Worm (Caenorhabditis elegans) whole organism, L1 larva: ENCODE data around the gene chil-21.
"Not testable (repeated sequence)": the region's sequence is repeated elsewhere in the genome, so short reads cannot be mapped to it uniquely, and the experiment has no call there.

ENCODE experiments used
- C04F5.9 ChIP-seq: sonication (generic microtip); optimal IDR thresholded peaks from 2 replicates; lab custom pipeline; 2016; ENCODE audit warnings: missing genetic modification characterization, missing compliant biosample characterization
- C16A3.4 ChIP-seq: fragments of 150-350 bp; optimal IDR thresholded peaks from 2 replicates; lab custom pipeline; 2014; ENCODE audit warnings: missing biosample characterization, missing genetic modification characterization
- F16B12.6 ChIP-seq: fragments of 150-350 bp; optimal IDR thresholded peaks from 2 replicates; lab custom pipeline; 2014; ENCODE audit warnings: missing biosample characterization, missing genetic modification characterization
- aha-1 ChIP-seq: fragments of 150-350 bp; optimal IDR thresholded peaks from 2 replicates; lab custom pipeline; 2014; ENCODE audit warnings: missing biosample characterization, missing genetic modification characterization
- alr-1 ChIP-seq: fragments of 200-800 bp; sonication (Bioruptor generic); optimal IDR thresholded peaks from 2 replicates; lab custom pipeline; 2018; ENCODE audit warnings: borderline replicate concordance, mild to moderate bottlenecking, missing genetic modification characterization, missing compliant biosample characterization
- blmp-1 ChIP-seq: fragments of 150-350 bp; optimal IDR thresholded peaks from 2 replicates; lab custom pipeline; 2014; ENCODE audit warnings: missing biosample characterization, missing genetic modification characterization
- ceh-90 ChIP-seq: sonication (generic microtip); optimal IDR thresholded peaks from 2 replicates; lab custom pipeline; 2016; ENCODE audit warnings: missing genetic modification characterization, missing compliant biosample characterization
- dpl-1 ChIP-seq, 3 experiments: fragments of 150-350 bp in 2 of 3; sonication (generic microtip) in 1 of 3; optimal IDR thresholded peaks; 2 replicates each; lab custom pipeline; 2014 to 2017; ENCODE audit warnings: missing biosample characterization in 3 of 3, missing genetic modification characterization in 3 of 3, missing genetic modification reagents in 3 of 3
- dsc-1 ChIP-seq: sonication (generic microtip); optimal IDR thresholded peaks from 2 replicates; lab custom pipeline; 2016; ENCODE audit warnings: mild to moderate bottlenecking, missing genetic modification characterization, missing compliant biosample characterization
- efl-1 ChIP-seq, 4 experiments: fragments of 150-350 bp; optimal IDR thresholded peaks in 3 of 4; peaks in 1 of 4; 1 replicate in 1 of 4; 2 replicates in 3 of 4; lab custom pipeline; 2014; ENCODE audit warnings: missing biosample characterization in 2 of 4, missing genetic modification characterization in 2 of 4, missing genetic modification reagents in 2 of 4
- efl-3 ChIP-seq: fragments of 200-800 bp; sonication (Bioruptor generic); optimal IDR thresholded peaks from 2 replicates; lab custom pipeline; 2018; ENCODE audit warnings: mild to moderate bottlenecking, missing genetic modification characterization, missing compliant biosample characterization
- egl-13 ChIP-seq: sonication (generic microtip); optimal IDR thresholded peaks from 2 replicates; lab custom pipeline; 2016; ENCODE audit warnings: missing genotype, missing genetic modification reagents, missing genetic modification characterization, missing compliant biosample characterization
- elt-2 ChIP-seq: sonication (generic microtip); optimal IDR thresholded peaks from 2 replicates; lab custom pipeline; 2016; ENCODE audit warnings: missing genetic modification characterization, mild to moderate bottlenecking, inconsistent platforms, missing compliant biosample characterization, missing genetic modification reagents
- fkh-10 ChIP-seq: sonication (generic microtip); optimal IDR thresholded peaks from 2 replicates; lab custom pipeline; 2017; ENCODE audit warnings: missing biosample characterization, missing genetic modification reagents, missing genetic modification characterization
- fkh-4 ChIP-seq: sonication (generic microtip); optimal IDR thresholded peaks from 2 replicates; lab custom pipeline; 2016; ENCODE audit warnings: missing compliant biosample characterization, missing genetic modification characterization, borderline replicate concordance
- jun-1 ChIP-seq: fragments of 150-350 bp; optimal IDR thresholded peaks from 2 replicates; lab custom pipeline; 2014; ENCODE audit warnings: missing biosample characterization, missing genetic modification reagents, missing genetic modification characterization
- lin-13 ChIP-seq: fragments of 150-350 bp; optimal IDR thresholded peaks from 2 replicates; lab custom pipeline; 2014; ENCODE audit warnings: missing biosample characterization, missing genetic modification reagents, missing genetic modification characterization
- lin-14 ChIP-seq: fragments of 200-800 bp; sonication (Bioruptor generic); optimal IDR thresholded peaks from 2 replicates; lab custom pipeline; 2018; ENCODE audit warnings: mild to moderate bottlenecking, missing genetic modification characterization, moderate library complexity, missing compliant biosample characterization
- lin-15B ChIP-seq: fragments of 150-350 bp; sonication (generic microtip); optimal IDR thresholded peaks from 3 replicates; lab custom pipeline; 2014; ENCODE audit warnings: missing biosample characterization, missing genetic modification characterization
- lin-35 ChIP-seq, 2 experiments: fragments of 150-350 bp; optimal IDR thresholded peaks; 2 replicates each; lab custom pipeline; 2014; ENCODE audit warnings: missing biosample characterization in 2 of 2, missing genetic modification characterization in 2 of 2, missing genetic modification reagents in 2 of 2
- lir-3 ChIP-seq: sonication (generic microtip); optimal IDR thresholded peaks from 2 replicates; lab custom pipeline; 2016; ENCODE audit warnings: mild to moderate bottlenecking, missing genetic modification characterization, moderate library complexity, missing compliant biosample characterization; ENCODE audit not compliant: poor library complexity
- lsy-2 ChIP-seq, 2 experiments: fragments of 150-350 bp; optimal IDR thresholded peaks; 2 replicates each; lab custom pipeline; 2014; ENCODE audit warnings: missing biosample characterization in 2 of 2, missing genetic modification characterization in 2 of 2
- mab-9 ChIP-seq: fragments of 200-800 bp; sonication (Bioruptor generic); IDR thresholded peaks from 2 replicates; pipeline ENCODE4 v1.3.6; 2022; ENCODE audit warnings: missing genetic modification reagents, missing genetic modification characterization, missing compliant biosample characterization
- mdl-1 ChIP-seq, 2 experiments: fragments of 150-350 bp; optimal IDR thresholded peaks; 2 replicates each; lab custom pipeline; 2014 to 2017; ENCODE audit warnings: missing biosample characterization in 2 of 2, missing genetic modification characterization in 2 of 2, inconsistent platforms in 1 of 2
- nhr-19 ChIP-seq: fragments of 200-800 bp; sonication (Bioruptor generic); conservative IDR thresholded peaks from 2 replicates; pipeline ENCODE4 v1.3.6; 2022; ENCODE audit warnings: missing genetic modification characterization, missing compliant biosample characterization
- nhr-20 ChIP-seq: sonication (generic microtip); optimal IDR thresholded peaks from 2 replicates; lab custom pipeline; 2016; ENCODE audit warnings: mild to moderate bottlenecking, missing genetic modification characterization, missing compliant biosample characterization
- nhr-28 ChIP-seq: fragments of 150-350 bp; optimal IDR thresholded peaks from 2 replicates; lab custom pipeline; 2014; ENCODE audit warnings: missing biosample characterization, missing genetic modification characterization
- nhr-71 ChIP-seq: sonication (generic microtip); optimal IDR thresholded peaks from 2 replicates; lab custom pipeline; 2016; ENCODE audit warnings: mild to moderate bottlenecking, missing genetic modification characterization, moderate library complexity, missing compliant biosample characterization
- nhr-84 ChIP-seq: sonication (generic microtip); optimal IDR thresholded peaks from 2 replicates; lab custom pipeline; 2017; ENCODE audit warnings: missing biosample characterization, missing genetic modification characterization
- nhr-85 ChIP-seq: sonication (generic microtip); peaks from one replicate; lab custom pipeline; 2016; ENCODE audit warnings: missing genetic modification characterization, inconsistent platforms, missing compliant biosample characterization
- nhr-90 ChIP-seq: sonication (generic microtip); optimal IDR thresholded peaks from 2 replicates; lab custom pipeline; 2016; ENCODE audit warnings: mild to moderate bottlenecking, missing genetic modification characterization, missing compliant biosample characterization; ENCODE audit not compliant: poor library complexity
- pag-3 ChIP-seq: sonication (generic microtip); optimal IDR thresholded peaks from 2 replicates; lab custom pipeline; 2017; ENCODE audit warnings: missing genetic modification characterization, mild to moderate bottlenecking, missing compliant biosample characterization, antibody characterized with exemption, borderline replicate concordance; ENCODE audit not compliant: insufficient read depth
- pqm-1 ChIP-seq: sonication (generic microtip); optimal IDR thresholded peaks from 3 replicates; lab custom pipeline; 2017; ENCODE audit warnings: missing biosample characterization, missing genetic modification characterization
- rnt-1 ChIP-seq: sonication (generic microtip); optimal IDR thresholded peaks from 2 replicates; lab custom pipeline; 2016; ENCODE audit warnings: mild to moderate bottlenecking, missing genetic modification characterization, moderate library complexity, missing compliant biosample characterization
- snu-23 ChIP-seq: sonication (generic microtip); optimal IDR thresholded peaks from 2 replicates; lab custom pipeline; 2016; ENCODE audit warnings: missing genetic modification characterization, missing compliant biosample characterization
- sptf-1 ChIP-seq: fragments of 150-350 bp; optimal IDR thresholded peaks from 2 replicates; lab custom pipeline; 2014; ENCODE audit warnings: missing biosample characterization, missing genetic modification characterization
- sup-37 ChIP-seq: fragments of 200-800 bp; sonication (Bioruptor generic); optimal IDR thresholded peaks from 2 replicates; lab custom pipeline; 2018; ENCODE audit warnings: mild to moderate bottlenecking, missing genetic modification characterization, missing compliant biosample characterization
- tlp-1 ChIP-seq: fragments of 150-350 bp; optimal IDR thresholded peaks from 2 replicates; lab custom pipeline; 2014; ENCODE audit warnings: missing biosample characterization, missing genetic modification characterization
- unc-130 ChIP-seq: fragments of 150-350 bp; optimal IDR thresholded peaks from 2 replicates; lab custom pipeline; 2017; ENCODE audit warnings: missing biosample characterization, missing genetic modification characterization, inconsistent platforms
- unc-30 ChIP-seq: sonication (generic microtip); optimal IDR thresholded peaks from 2 replicates; lab custom pipeline; 2017; ENCODE audit warnings: missing biosample characterization, missing genetic modification characterization
- unc-86 ChIP-seq: sonication (generic microtip); optimal IDR thresholded peaks from 2 replicates; lab custom pipeline; 2016; ENCODE audit warnings: missing genetic modification characterization, missing compliant biosample characterization
- xbp-1 ChIP-seq: sonication (generic microtip); optimal IDR thresholded peaks from 2 replicates; lab custom pipeline; 2016; ENCODE audit warnings: missing genetic modification characterization, missing compliant biosample characterization
- zip-4 ChIP-seq: fragments of 200-800 bp; sonication (Bioruptor generic); optimal IDR thresholded peaks from 2 replicates; lab custom pipeline; 2018; ENCODE audit warnings: mild to moderate bottlenecking, missing genetic modification characterization, moderate library complexity, missing compliant biosample characterization
- ztf-4 ChIP-seq: fragments of 150-350 bp; optimal IDR thresholded peaks from 2 replicates; lab custom pipeline; 2014; ENCODE audit warnings: missing biosample characterization, missing genetic modification characterization

The chil-21 gene

DNA sequence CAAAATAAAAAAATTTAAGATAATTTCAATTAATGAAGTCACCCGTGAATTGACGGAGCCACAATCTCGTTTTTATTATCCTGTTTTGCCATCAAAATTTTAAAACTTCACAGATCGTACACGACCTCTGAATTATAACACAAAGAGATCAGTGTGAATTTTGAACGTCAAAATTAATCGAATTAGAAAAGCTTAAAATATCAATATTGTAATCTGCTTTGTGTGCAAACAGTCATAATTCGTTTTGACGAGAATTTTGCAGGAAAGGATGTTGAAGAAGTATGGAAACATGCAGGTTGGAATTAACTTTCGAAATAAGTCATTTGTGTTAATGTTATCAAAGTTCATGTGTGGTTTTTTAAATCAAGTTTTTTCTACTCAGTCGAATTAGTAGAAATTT is at the start of gene chil-21:
Gene chil-21, minus strand, starts transcription at position 101 of the 400 bp plus-strand sequence.
- TF ChIP-seq unc-30 (tag; lab: Kevin White, UChicago); snu-23; nhr-85 (tag; lab: Kevin White, UChicago): not testable (repeated sequence)

DNA sequence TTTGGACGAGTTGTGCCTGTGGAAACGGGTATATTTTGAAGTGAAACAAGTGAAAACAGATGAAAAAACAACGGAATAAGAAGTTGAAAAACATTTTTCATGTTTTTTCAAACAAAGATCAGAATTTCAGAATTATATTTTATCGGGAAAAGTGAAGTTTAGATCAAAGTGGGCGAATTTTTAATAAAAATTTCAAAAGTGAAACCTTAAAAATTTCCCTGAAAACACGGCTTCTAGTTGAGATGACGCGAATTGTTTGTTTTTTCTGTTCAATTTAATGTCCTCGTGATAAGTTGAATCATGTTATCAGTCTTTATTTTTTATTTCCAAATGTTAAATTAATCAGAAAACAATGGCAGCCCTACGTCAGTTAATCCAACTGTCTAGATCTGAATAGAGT is 45.4 kb upstream of the chil-21 start, which contains the start of gene gcy-3:
Gene gcy-3, minus strand, starts transcription at position 101 of the 400 bp plus-strand sequence.
- TF ChIP-seq rnt-1 (tag; lab: Kevin White, UChicago) (no peak), unc-86 (tag; lab: Kevin White, UChicago) (no peak), dsc-1 (tag; lab: Kevin White, UChicago) (no peak), nhr-84 (no peak), aha-1 (tag; lab: Kevin White, UChicago) (no peak), dpl-1 (GFP tag; optimal IDR thresholded peaks at IDR 0.05; lab: Kevin White, UChicago) (no peak), fkh-4 (tag; lab: Kevin White, UChicago) (no peak), sup-37 (GFP tag; lab: Kevin White, UChicago) (no peak), unc-130 (tag; lab: Kevin White, UChicago) (no peak), xbp-1 (tag; lab: Kevin White, UChicago) (no peak), sptf-1 (no peak), alr-1 (tag; lab: Kevin White, UChicago) (no peak)

DNA sequence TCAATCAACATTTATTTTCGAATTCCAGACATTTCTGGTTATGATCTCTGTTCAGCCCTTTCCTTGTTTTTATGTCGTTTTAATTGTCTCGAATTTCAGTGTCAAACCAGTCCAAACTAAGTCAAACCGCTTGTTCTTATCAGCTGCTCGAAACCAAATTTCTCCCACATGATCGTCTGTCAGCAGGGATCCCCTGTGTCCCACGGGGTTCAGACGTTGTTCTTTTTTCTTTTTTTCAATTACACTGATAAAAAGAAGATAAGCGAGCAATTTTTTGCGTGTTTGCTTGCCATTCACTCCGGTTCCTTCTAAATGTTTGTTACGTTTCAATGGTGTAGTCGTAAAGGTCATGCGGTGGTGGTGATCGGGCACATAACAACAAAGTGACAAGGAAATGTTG is 40.2 kb upstream of the chil-21 start:
- TF ChIP-seq xbp-1 (tag; lab: Kevin White, UChicago) (no peak), elt-2 (tag; lab: Kevin White, UChicago) (peak; percentile 97), ztf-4 (tag; lab: Kevin White, UChicago) (no peak), efl-3 (no peak), pqm-1 (no peak), mdl-1 (tag; optimal IDR thresholded peaks at IDR 0.05; lab: Kevin White, UChicago) (peak in 1 of 2 experiments; percentile 48), zip-4 (no peak), nhr-19 (GFP tag; lab: Robert Waterston, UW) (0 out of 2 replicates have a peak, but pooled peaks have one; percentile 12), lin-13 (GFP tag; lab: Kevin White, UChicago) (no peak), lsy-2 (tag; optimal IDR thresholded peaks at IDR 0.05; lab: Kevin White, UChicago) (peak in 1 of 2 experiments; percentile 7), nhr-90 (peak; percentile 23), nhr-71 (tag; lab: Kevin White, UChicago) (peak; percentile 51), fkh-10 (GFP tag; lab: Kevin White, UChicago) (no peak), efl-1 (optimal IDR thresholded peaks at IDR 0.05; lab: Kevin White, UChicago) (no peak), efl-1 (GFP tag; optimal IDR thresholded peaks at IDR 0.05 in 1 of 2; lab: Kevin White, UChicago) (peak in 1 of 2 experiments; percentile 57), jun-1 (tag; lab: Kevin White, UChicago) (peak; percentile 21), lin-35 (GFP tag; optimal IDR thresholded peaks at IDR 0.05; lab: Kevin White, UChicago) (peak in 1 of 2 experiments; percentile 50)

DNA sequence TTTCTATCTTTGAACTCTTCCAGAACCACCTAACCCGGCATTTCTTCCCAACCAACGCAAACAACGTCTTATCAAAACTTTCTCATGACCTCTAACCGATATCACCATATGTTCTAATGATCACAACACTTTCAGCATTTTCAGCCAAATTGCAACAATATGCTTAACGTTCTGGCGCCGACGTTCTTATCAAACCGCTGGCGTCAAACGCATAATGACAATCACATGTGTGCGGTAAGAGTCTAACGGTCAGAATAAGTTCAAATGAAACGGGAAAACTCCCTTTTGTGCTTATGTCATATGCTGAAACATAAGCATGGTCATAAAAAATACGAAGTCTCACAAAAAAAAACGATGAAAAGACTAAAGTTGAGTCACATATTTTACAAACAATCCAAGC is 39.1 kb upstream of the chil-21 start:
- TF ChIP-seq lin-15B (tag; lab: Kevin White, UChicago) (no peak), fkh-4 (tag; lab: Kevin White, UChicago) (no peak), C04F5.9 (tag; lab: Kevin White, UChicago) (no peak), nhr-20 (tag; lab: Kevin White, UChicago) (peak; percentile 30), mab-9 (GFP tag; lab: Robert Waterston, UW) (no peak), lin-14 (GFP tag; lab: Kevin White, UChicago) (peak; percentile 2), ztf-4 (tag; lab: Kevin White, UChicago) (no peak), nhr-90 (peak; percentile 28), lsy-2 (tag; optimal IDR thresholded peaks at IDR 0.05; lab: Kevin White, UChicago) (no peak), elt-2 (tag; lab: Kevin White, UChicago) (peak; percentile 99), mdl-1 (tag; optimal IDR thresholded peaks at IDR 0.05; lab: Kevin White, UChicago) (peak in 1 of 2 experiments; percentile 49), lin-35 (GFP tag; optimal IDR thresholded peaks at IDR 0.05; lab: Kevin White, UChicago) (peak in 1 of 2 experiments; percentile 73), zip-4 (no peak), ceh-90 (tag; lab: Kevin White, UChicago) (no peak), lir-3 (tag; lab: Kevin White, UChicago) (no peak), tlp-1 (no peak), F16B12.6 (no peak), pag-3 (tag; lab: Kevin White, UChicago) (no peak), egl-13 (tag; lab: Kevin White, UChicago) (no peak), blmp-1 (tag; lab: Kevin White, UChicago) (no peak), nhr-28 (tag; lab: Kevin White, UChicago) (no peak), C16A3.4 (no peak), nhr-71 (tag; lab: Kevin White, UChicago) (peak; percentile 57), jun-1 (tag; lab: Kevin White, UChicago) (peak; percentile 10)
- TF ChIP-seq, all 84 proteins: peak for 8
